Fruit fly (Drosophila melanogaster) whole organism, wandering third instar larva: Measurements from ENCODE around the gene CG12182.
A peak's percentile ranks its signal among the peaks of the same experiment; 100 is the strongest.

Experiments used
- Abd-B ChIP-seq: fragments of >200 bp; optimal IDR thresholded peaks from 2 replicates; lab custom pipeline; 2017; ENCODE audit warnings: missing biosample characterization, missing genetic modification characterization
- Hr83 ChIP-seq: fragments of 200-300 bp; sonication (Bioruptor generic); optimal IDR thresholded peaks from 2 replicates; lab custom pipeline; 2016; ENCODE audit warnings: missing biosample characterization, mild to moderate bottlenecking, missing genetic modification characterization, moderate library complexity; ENCODE audit not compliant: poor library complexity, severe bottlenecking
- Mio ChIP-seq: sonication (Bioruptor generic); optimal IDR thresholded peaks from 2 replicates; lab custom pipeline; 2016; ENCODE audit warnings: missing biosample characterization, missing genetic modification characterization
- Myc ChIP-seq: fragments of >200 bp; optimal IDR thresholded peaks from 2 replicates; lab custom pipeline; 2017
- br ChIP-seq: fragments of 200-800 bp; sonication (Bioruptor generic); optimal IDR thresholded peaks from 2 replicates; lab custom pipeline; 2016; ENCODE audit warnings: missing biosample characterization, missing genetic modification characterization
- fru ChIP-seq: fragments of 200-800 bp; sonication (Bioruptor generic); optimal IDR thresholded peaks from 3 replicates; lab custom pipeline; 2016; ENCODE audit warnings: missing biosample characterization, mild to moderate bottlenecking, missing genetic modification characterization
- pan ChIP-seq: fragments of >200 bp; optimal IDR thresholded peaks from 2 replicates; lab custom pipeline; 2017
- tai ChIP-seq: sonication (Bioruptor generic); optimal IDR thresholded peaks from 2 replicates; lab custom pipeline; 2016; ENCODE audit warnings: missing biosample characterization, missing genetic modification characterization

DNA sequence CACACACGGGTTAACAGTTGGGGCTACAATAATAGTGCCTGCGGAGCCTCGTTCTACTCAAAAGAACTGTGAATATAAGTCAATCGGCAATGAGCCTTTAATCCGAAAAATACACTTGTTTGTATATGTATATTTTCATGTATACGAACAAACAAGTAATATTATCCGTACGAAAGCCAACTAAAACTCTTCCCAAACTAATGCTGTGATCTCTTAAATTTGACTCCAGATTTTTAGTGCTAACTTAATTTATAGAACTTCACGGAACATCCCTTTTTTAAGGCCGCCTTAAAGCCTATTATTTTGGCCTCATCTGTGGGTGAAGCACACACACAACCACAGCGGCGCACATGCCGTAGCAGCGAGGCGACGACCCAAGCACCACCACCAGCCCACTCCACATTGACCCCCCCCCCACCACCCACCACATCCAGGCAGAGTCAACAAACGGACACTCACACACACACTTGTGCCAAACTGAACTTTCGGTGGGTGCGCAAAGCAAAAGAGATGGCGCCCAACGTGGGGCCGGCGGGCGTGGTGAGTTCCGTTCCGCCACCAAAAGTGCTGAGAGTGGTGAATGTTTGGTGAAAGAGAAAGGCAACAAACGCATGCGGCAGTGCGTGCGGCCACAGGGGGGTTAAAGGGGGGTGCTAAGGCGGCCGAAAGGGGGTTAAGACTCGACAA lies 15.1 kb downstream of the CG12182 start:
- TF ChIP-seq tai (GFP tag; lab: Kevin White, UChicago) (no peak), Myc (lab: Kevin White, UChicago) (no peak), fru (GFP tag; lab: Kevin White, UChicago) (no peak), Abd-B (GFP tag; lab: Kevin White, UChicago) (no peak), Mio (no peak), pan (lab: Kevin White, UChicago) (no peak), Hr83 (GFP tag; lab: Kevin White, UChicago) (no peak), br (GFP tag; lab: Kevin White, UChicago) (peak; percentile 47)
